Fruit fly (Drosophila melanogaster): ENCODE results near the gene Cyp4d8.
"Not testable (repeated sequence)": the region's sequence is repeated elsewhere in the genome, so short reads cannot be mapped to it uniquely, and the experiment has no call there.

Gene Cyp4d8

dm6 chr3L:7520619-7521018, 24.6 kb upstream of the Cyp4d8 start:
- TF ChIP-seq usp (GFP tag; optimal IDR thresholded peaks at IDR 0.05): no peak
- TF ChIP-seq pan (optimal IDR thresholded peaks at IDR 0.05): no peak

- no peak for TF ChIP-seq pan (optimal IDR thresholded peaks at IDR 0.05)
- no peak for TF ChIP-seq EcR (GFP tag; optimal IDR thresholded peaks at IDR 0.05)
- TF ChIP-seq Dll (optimal IDR thresholded peaks at IDR 0.05): no peak
- TF ChIP-seq CG8478 (optimal IDR thresholded peaks at IDR 0.05): no peak
- no peak for TF ChIP-seq psq (optimal IDR thresholded peaks at IDR 0.05)
- TF ChIP-seq usp (GFP tag; optimal IDR thresholded peaks at IDR 0.05): no peak
Measured at dm6 chr3L:7519219-7519618, 23.2 kb upstream of the Cyp4d8 start.

DNA sequence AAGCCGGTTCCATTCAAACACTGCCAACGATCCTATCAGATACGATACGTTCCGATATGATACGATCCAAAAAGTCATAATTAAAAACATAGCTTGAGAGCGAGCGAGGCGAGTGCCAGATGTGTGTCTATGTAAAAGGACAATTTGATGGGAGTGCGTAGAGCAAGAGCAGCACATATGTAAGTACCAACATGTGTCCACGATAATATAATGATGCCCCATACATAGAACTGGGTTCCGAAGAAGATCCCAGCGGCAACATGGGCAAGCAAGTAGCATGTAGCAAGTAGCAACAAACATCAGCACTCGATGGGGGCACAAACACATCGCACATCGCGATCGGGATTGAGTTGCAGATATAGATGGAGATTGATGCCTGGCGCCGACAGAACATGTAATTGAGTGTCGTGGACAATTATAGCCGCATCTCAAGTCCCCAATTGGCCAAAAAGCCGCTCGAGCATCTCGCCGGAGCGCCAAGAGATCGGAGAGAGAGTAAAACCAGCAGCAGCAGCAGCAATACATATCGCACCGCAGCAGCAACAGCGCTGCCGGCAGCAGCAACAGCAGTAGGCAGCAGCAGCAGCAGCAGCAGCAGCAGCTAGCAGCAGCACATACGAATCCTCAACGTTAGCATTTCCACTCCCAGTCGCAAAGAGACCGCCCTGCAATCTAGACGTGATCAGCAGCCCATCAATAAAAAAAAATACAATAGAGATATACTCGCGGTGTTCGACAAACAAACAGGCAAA, 22.5 kb upstream of the Cyp4d8 start, which contains the start of gene ltl:
ltl (plus strand) TSS at position 647 of the 752 bp plus-strand sequence.
- no peak for TF ChIP-seq CG8478 (optimal IDR thresholded peaks at IDR 0.05)
- no peak for TF ChIP-seq Dll (optimal IDR thresholded peaks at IDR 0.05)
- no peak for TF ChIP-seq EcR (GFP tag; optimal IDR thresholded peaks at IDR 0.05)
- no peak for TF ChIP-seq usp (GFP tag; optimal IDR thresholded peaks at IDR 0.05)
- no peak for TF ChIP-seq psq (optimal IDR thresholded peaks at IDR 0.05)
- no peak for TF ChIP-seq pan (optimal IDR thresholded peaks at IDR 0.05)

DNA sequence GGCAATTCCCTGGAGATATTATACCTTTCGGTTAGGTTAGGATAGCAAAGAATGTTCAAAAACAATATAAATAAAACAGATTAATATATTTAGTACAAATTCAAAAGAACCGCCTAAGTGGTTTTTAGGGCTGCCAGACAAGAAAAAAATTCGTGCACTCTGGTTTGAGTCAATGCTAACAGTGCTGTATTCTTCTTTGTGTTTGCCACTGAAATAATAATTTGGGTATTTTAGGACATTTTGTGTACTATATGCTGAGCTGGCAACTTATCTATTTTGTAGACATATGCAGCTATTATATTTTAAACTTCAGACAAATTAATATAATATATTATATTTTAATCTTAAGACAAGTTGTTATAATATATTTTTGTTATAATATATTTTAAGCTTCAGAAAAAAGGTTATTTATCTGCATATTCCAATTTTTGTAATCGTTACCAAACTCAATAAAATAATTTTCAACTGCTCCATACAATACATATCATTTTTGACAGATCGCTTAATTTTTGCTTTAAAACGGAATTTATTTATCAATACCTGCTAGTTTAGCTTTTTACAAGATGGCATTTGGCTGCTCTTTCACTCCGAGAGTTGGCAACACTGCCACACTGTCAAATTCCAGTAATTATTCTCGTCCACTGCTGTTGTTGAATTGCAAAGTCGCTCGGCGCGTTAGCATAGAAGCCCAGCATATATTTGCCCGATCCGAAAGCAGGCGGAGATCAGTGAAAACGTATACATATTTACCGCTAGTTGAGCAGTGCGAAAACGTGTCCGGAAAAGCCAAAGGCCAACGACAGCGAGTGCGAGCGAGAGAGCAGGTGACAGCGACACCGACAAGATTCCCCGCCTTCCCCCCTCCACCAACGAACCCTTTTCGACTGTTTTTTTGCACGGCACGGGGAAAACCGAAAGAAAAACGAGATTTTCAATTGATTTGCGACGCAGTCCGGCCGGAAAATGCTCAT, 14.7 kb upstream of the Cyp4d8 start, which contains the start of gene CG7546:
CG7546 (plus strand) TSS at position 573 of the 971 bp plus-strand sequence.
- no peak for TF ChIP-seq usp (GFP tag; optimal IDR thresholded peaks at IDR 0.05)
- TF ChIP-seq CG8478 (optimal IDR thresholded peaks at IDR 0.05): no peak
- no peak for TF ChIP-seq pan (optimal IDR thresholded peaks at IDR 0.05)

dm6 chr3L:7506117-7506516, 10.1 kb upstream of the Cyp4d8 start, which contains the start of gene CG7548:
Gene CG7548 (minus strand): TSS chr3L:7506217.
- no peak for TF ChIP-seq pan (optimal IDR thresholded peaks at IDR 0.05)
- TF ChIP-seq EcR (GFP tag; optimal IDR thresholded peaks at IDR 0.05): no peak
- TF ChIP-seq usp (GFP tag; optimal IDR thresholded peaks at IDR 0.05): no peak
- no peak for TF ChIP-seq CG8478 (optimal IDR thresholded peaks at IDR 0.05)
- no peak for TF ChIP-seq psq (optimal IDR thresholded peaks at IDR 0.05)
- TF ChIP-seq Dll (optimal IDR thresholded peaks at IDR 0.05): no peak

DNA sequence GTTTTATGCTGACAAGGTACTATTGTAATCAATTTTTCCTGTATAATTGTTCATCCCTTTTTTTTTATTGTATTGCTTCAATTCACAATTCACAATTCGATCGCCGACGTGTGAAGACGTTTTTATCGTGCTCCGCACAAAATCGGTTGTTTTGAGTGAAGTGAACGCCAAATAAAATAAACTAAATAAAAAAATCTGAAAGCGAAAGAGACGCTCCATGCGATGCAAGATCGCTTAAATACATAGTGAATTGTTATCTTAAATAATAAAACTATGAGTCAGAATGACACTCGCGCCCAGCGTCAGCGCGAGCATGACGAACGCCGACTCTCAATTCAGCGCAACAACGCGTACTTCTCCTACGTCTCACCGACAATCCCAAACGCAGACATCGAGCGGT, 2.7 kb upstream of the Cyp4d8 start, which contains the start of gene CG8539:
CG8539 (minus strand) TSS at position 101 of the 400 bp plus-strand sequence.
- TF ChIP-seq Dll (optimal IDR thresholded peaks at IDR 0.05); psq (optimal IDR thresholded peaks at IDR 0.05); EcR (GFP tag; optimal IDR thresholded peaks at IDR 0.05): not testable (repeated sequence)

DNA sequence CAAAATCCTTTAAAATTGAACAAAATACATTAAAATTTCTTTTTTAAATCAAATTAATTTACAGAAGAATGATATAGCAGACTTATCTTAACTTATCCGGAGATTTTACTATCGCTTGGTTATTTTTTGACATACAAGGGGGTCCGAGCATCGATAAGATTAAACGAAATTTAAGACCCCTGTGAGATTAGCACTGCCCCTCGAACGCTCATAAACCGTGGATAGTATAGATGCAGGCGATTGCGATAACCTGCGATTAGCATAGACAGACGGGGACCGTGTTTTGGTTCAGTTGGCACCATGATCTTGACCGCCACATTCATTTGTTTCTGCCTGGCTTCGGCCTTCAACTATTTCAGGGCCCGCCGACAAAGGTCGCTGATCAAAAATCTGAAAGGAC, 4.4 kb downstream of the Cyp4d8 start, which contains the start of gene Cyp316a1:
Cyp316a1 (plus strand) TSS at position 301 of the 400 bp plus-strand sequence.
- TF ChIP-seq usp (GFP tag; optimal IDR thresholded peaks at IDR 0.05): no peak
- TF ChIP-seq pan (optimal IDR thresholded peaks at IDR 0.05): no peak
- no peak for TF ChIP-seq CG8478 (optimal IDR thresholded peaks at IDR 0.05)
- no peak for TF ChIP-seq Dll (optimal IDR thresholded peaks at IDR 0.05)
- TF ChIP-seq psq (optimal IDR thresholded peaks at IDR 0.05): no peak
- no peak for TF ChIP-seq EcR (GFP tag; optimal IDR thresholded peaks at IDR 0.05)

DNA sequence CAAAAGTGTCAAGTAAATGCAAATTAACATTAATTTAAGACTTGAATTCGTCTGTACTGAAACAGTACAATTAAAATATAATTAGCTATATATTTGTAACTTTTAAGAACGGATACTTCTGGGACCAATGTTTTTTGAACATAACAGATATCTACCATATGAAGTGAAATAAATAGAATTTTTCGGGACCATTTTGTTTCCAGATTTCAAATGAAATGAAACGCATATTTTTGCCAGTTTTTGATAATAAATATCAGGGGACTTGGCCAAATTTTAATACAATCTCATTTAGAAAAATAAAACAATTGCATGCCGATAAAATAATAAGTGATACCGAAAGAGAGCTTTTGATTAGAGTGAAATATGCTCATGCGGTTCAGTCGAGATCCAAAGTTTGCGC, 10.3 kb downstream of the Cyp4d8 start, which contains the start of gene mthl6:
mthl6 (plus strand) TSS at position 301 of the 400 bp plus-strand sequence.
- no peak for TF ChIP-seq pan (optimal IDR thresholded peaks at IDR 0.05)
- no peak for TF ChIP-seq CG8478 (optimal IDR thresholded peaks at IDR 0.05)
- TF ChIP-seq psq (optimal IDR thresholded peaks at IDR 0.05): no peak
- TF ChIP-seq Dll (optimal IDR thresholded peaks at IDR 0.05): no peak
- no peak for TF ChIP-seq usp (GFP tag; optimal IDR thresholded peaks at IDR 0.05)
- TF ChIP-seq EcR (GFP tag; optimal IDR thresholded peaks at IDR 0.05): no peak

DNA sequence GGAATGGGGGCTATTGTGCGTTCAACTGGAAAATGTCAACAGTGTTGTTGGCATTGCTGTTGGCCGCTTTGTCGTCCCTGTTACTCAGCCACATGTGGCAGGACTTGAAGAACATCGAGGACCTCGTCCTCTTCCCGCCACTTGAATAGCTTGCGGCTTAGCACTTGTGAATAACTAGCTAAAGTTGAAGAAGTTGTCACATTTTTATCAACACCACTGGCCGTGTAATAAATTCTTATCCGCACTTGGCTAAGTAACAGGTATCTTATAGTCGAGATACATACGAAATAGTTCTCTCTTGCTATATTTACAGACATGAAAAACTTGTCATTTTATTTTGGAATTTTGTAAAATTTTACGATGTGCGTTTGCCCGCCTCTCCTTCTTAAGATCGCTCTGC, 20.7 kb downstream of the Cyp4d8 start, which contains the start of gene CG43292:
CG43292 (plus strand) TSS at position 301 of the 400 bp plus-strand sequence.
- TF ChIP-seq Dll (optimal IDR thresholded peaks at IDR 0.05) (no peak), EcR (GFP tag; optimal IDR thresholded peaks at IDR 0.05) (no peak), pan (optimal IDR thresholded peaks at IDR 0.05) (no peak)

DNA sequence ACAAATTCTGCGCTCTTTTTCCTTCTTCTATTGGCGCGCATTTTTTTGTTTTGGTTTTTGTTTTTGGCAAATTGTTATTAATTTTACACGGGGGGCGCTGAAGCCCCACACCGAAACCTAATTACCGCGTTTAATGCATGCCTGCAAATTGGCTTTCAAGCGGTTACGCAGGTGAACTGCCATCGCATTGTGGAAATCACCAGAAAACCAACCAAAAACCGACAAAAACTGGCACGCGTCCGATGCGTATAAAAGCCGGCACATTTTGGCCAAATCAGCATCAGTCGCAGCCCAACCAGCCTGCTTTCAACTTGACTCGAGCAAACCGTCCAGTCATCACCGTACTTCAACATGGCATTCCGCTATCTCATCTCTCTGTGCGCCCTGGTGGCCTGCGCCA, 24.7 kb downstream of the Cyp4d8 start, which contains the start of gene CG8541:
CG8541 (plus strand) TSS at position 301 of the 400 bp plus-strand sequence.
- TF ChIP-seq psq (optimal IDR thresholded peaks at IDR 0.05): no peak
- no peak for TF ChIP-seq usp (GFP tag; optimal IDR thresholded peaks at IDR 0.05)
- TF ChIP-seq Dll (optimal IDR thresholded peaks at IDR 0.05): no peak
- TF ChIP-seq EcR (GFP tag; optimal IDR thresholded peaks at IDR 0.05): no peak
- TF ChIP-seq CG8478 (optimal IDR thresholded peaks at IDR 0.05): no peak
- TF ChIP-seq pan (optimal IDR thresholded peaks at IDR 0.05): no peak

DNA sequence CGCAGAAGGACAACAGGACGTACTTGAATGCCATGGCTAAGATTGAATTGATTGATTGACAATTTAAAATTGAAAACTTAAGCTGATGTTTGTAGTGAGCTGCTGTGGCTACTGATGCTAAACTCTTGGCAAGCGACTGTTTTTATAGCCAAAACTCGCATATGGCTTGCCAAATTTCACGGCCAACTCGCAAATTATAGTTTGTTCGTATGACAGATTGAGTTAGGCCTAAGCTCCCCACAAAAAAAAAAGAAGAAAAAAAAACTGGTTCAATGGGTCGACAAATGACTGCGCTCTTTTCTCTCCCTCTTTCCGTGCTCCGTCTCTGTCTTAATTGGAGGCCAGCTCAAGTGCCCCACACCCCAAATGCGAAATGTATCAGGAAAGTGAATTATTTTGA, 25.8 kb downstream of the Cyp4d8 start, which contains the start of gene CG8543:
CG8543 (minus strand) TSS at position 101 of the 400 bp plus-strand sequence.
- TF ChIP-seq usp (GFP tag; optimal IDR thresholded peaks at IDR 0.05) (no peak), psq (optimal IDR thresholded peaks at IDR 0.05) (no peak), Dll (optimal IDR thresholded peaks at IDR 0.05) (no peak), CG8478 (optimal IDR thresholded peaks at IDR 0.05) (no peak), pan (optimal IDR thresholded peaks at IDR 0.05) (no peak), EcR (GFP tag; optimal IDR thresholded peaks at IDR 0.05) (no peak)

Measured in whole organism.